Worm (Caenorhabditis elegans) whole organism, L2 larva: Measurements from ENCODE around the gene Y50E8A.11.

Source experiments
- ama-1 ChIP-seq: fragments of 150-350 bp; optimal IDR thresholded peaks from 2 replicates; lab custom pipeline; 2018; ENCODE audit warnings: inconsistent platforms
- egl-27 ChIP-seq: sonication (generic microtip); optimal IDR thresholded peaks from 3 replicates; lab custom pipeline; 2017; ENCODE audit warnings: missing biosample characterization, missing genetic modification reagents, missing genetic modification characterization
- fos-1 ChIP-seq: fragments of 150-350 bp; optimal IDR thresholded peaks from 2 replicates; lab custom pipeline; 2014; ENCODE audit warnings: missing biosample characterization, missing genetic modification characterization
- lin-13 ChIP-seq: fragments of 150-350 bp; optimal IDR thresholded peaks from 2 replicates; lab custom pipeline; 2014; ENCODE audit warnings: missing biosample characterization, missing genetic modification reagents, missing genetic modification characterization
- lin-39 ChIP-seq: fragments of 150-350 bp; optimal IDR thresholded peaks from 2 replicates; lab custom pipeline; 2014; ENCODE audit warnings: missing biosample characterization, missing genetic modification reagents, missing genetic modification characterization
- lsy-2 ChIP-seq, 2 experiments: fragments of 150-350 bp in 1 of 2; sonication (generic microtip) in 1 of 2; optimal IDR thresholded peaks; 2 replicates each; lab custom pipeline; 2014 to 2017; ENCODE audit warnings: missing biosample characterization in 2 of 2, missing genetic modification characterization in 2 of 2
- mdl-1 ChIP-seq, 2 experiments: fragments of 150-350 bp in 1 of 2; sonication (generic microtip) in 1 of 2; optimal IDR thresholded peaks; 2 replicates each; lab custom pipeline; 2017; ENCODE audit warnings: missing biosample characterization in 2 of 2, missing genetic modification characterization in 2 of 2
- nhr-11 ChIP-seq: fragments of 150-350 bp; optimal IDR thresholded peaks from 2 replicates; lab custom pipeline; 2014; ENCODE audit warnings: missing biosample characterization, missing genetic modification characterization
- peb-1 ChIP-seq: fragments of 150-350 bp; optimal IDR thresholded peaks from 2 replicates; lab custom pipeline; 2014; ENCODE audit warnings: missing biosample characterization, missing genetic modification characterization
- snpc-4 ChIP-seq: fragments of 150-350 bp; optimal IDR thresholded peaks from 2 replicates; lab custom pipeline; 2014; ENCODE audit warnings: missing biosample characterization, missing genetic modification characterization
- zag-1 ChIP-seq: fragments of 150-350 bp; optimal IDR thresholded peaks from 2 replicates; lab custom pipeline; 2014; ENCODE audit warnings: missing biosample characterization, missing genetic modification characterization
- ztf-1 ChIP-seq: fragments of 200-800 bp; sonication (Bioruptor generic); conservative IDR thresholded peaks from 2 replicates; pipeline ENCODE4 v1.3.6; 2022; ENCODE audit warnings: missing genetic modification characterization, missing compliant biosample characterization

- TF ChIP-seq peb-1 (tag; lab: Kevin White, UChicago) (no peak), lin-13 (GFP tag; lab: Kevin White, UChicago) (no peak), ztf-1 (no peak), zag-1 (no peak), egl-27 (tag; lab: Kevin White, UChicago) (no peak), nhr-11 (tag; lab: Kevin White, UChicago) (no peak), lin-39 (tag; lab: Kevin White, UChicago) (no peak), mdl-1 (tag; optimal IDR thresholded peaks at IDR 0.05; lab: Kevin White, UChicago) (no peak), fos-1 (tag; lab: Kevin White, UChicago) (no peak), ama-1 (lab: Kevin White, UChicago) (no peak), lsy-2 (tag; optimal IDR thresholded peaks at IDR 0.05; lab: Kevin White, UChicago) (peak in 1 of 2 experiments; percentile 65), snpc-4 (tag; lab: Kevin White, UChicago) (no peak)
Measured at ce11 chrV:14813566-14813965, 32.3 kb downstream of the Y50E8A.11 start.
